Fruit fly (Drosophila melanogaster): ENCODE results near the gene CG32040.

The CG32040 gene

dm6 chr3L:9404497-9404896 is 50.7 kb downstream of the CG32040 start, which contains the start of gene Cpr67B:
TSS of gene Cpr67B (plus strand) at chr3L:9404797.
- no peak for TF ChIP-seq CG17806 (tag; optimal IDR thresholded peaks at IDR 0.05)
- TF ChIP-seq gl (tag; optimal IDR thresholded peaks at IDR 0.05): no peak
- no peak for TF ChIP-seq Snoo (tag; optimal IDR thresholded peaks at IDR 0.05)
- TF ChIP-seq D1 (tag; optimal IDR thresholded peaks at IDR 0.05): no peak
